Worm (Caenorhabditis elegans) whole organism, late embryonic: ENCODE results near the gene F13H6.5.

Source experiments
- C08G9.2 ChIP-seq: sonication (generic microtip); optimal IDR thresholded peaks from 2 replicates; lab custom pipeline; 2016; ENCODE audit warnings: mild to moderate bottlenecking, missing genetic modification characterization, moderate library complexity, missing compliant biosample characterization
- C38D4.7 ChIP-seq: fragments of 200-800 bp; sonication (Bioruptor generic); optimal IDR thresholded peaks from 2 replicates; lab custom pipeline; 2018; ENCODE audit warnings: mild to moderate bottlenecking, missing genetic modification characterization, moderate library complexity, missing compliant biosample characterization
- T23F11.4 ChIP-seq: fragments of 200-800 bp; sonication (Bioruptor generic); optimal IDR thresholded peaks from 2 replicates; lab custom pipeline; 2018; ENCODE audit warnings: mild to moderate bottlenecking, missing genetic modification characterization, missing compliant biosample characterization
- ahr-1 ChIP-seq: sonication (generic microtip); optimal IDR thresholded peaks from 2 replicates; lab custom pipeline; 2016; ENCODE audit warnings: missing genetic modification characterization, missing compliant biosample characterization
- ama-1 ChIP-seq: fragments of 150-350 bp; optimal IDR thresholded peaks from 2 replicates; lab custom pipeline; 2014
- ceh-14 ChIP-seq: sonication (generic microtip); optimal IDR thresholded peaks from 2 replicates; lab custom pipeline; 2016; ENCODE audit warnings: missing genotype, missing genetic modification characterization, missing compliant biosample characterization
- ceh-19 ChIP-seq: fragments of 200-800 bp; sonication (Bioruptor generic); optimal IDR thresholded peaks from 2 replicates; lab custom pipeline; 2018; ENCODE audit warnings: mild to moderate bottlenecking, missing genetic modification characterization, missing compliant biosample characterization
- ceh-2 ChIP-seq: sonication (generic microtip); optimal IDR thresholded peaks from 2 replicates; lab custom pipeline; 2016; ENCODE audit warnings: missing genotype, missing genetic modification characterization, missing compliant biosample characterization
- ceh-22 ChIP-seq: sonication (generic microtip); optimal IDR thresholded peaks from 2 replicates; lab custom pipeline; 2017; ENCODE audit warnings: missing biosample characterization, missing genetic modification characterization
- ceh-31 ChIP-seq: sonication (generic microtip); optimal IDR thresholded peaks from 2 replicates; lab custom pipeline; 2016; ENCODE audit warnings: missing genetic modification characterization, missing compliant biosample characterization
- ceh-6 ChIP-seq: fragments of 200-800 bp; sonication (Bioruptor generic); optimal IDR thresholded peaks from 2 replicates; lab custom pipeline; 2018; ENCODE audit warnings: mild to moderate bottlenecking, missing genetic modification characterization, missing compliant biosample characterization
- ceh-9 ChIP-seq: sonication (generic microtip); optimal IDR thresholded peaks from 2 replicates; lab custom pipeline; 2016; ENCODE audit warnings: mild to moderate bottlenecking, missing genetic modification characterization, inconsistent platforms, missing compliant biosample characterization
- che-1 ChIP-seq: sonication (generic microtip); optimal IDR thresholded peaks from 2 replicates; lab custom pipeline; 2016; ENCODE audit warnings: mild to moderate bottlenecking, missing genetic modification characterization, missing compliant biosample characterization
- ets-4 ChIP-seq: sonication (generic microtip); optimal IDR thresholded peaks from 2 replicates; lab custom pipeline; 2016; ENCODE audit warnings: missing genetic modification characterization, missing compliant biosample characterization
- fax-1 ChIP-seq: sonication (generic microtip); optimal IDR thresholded peaks from 2 replicates; lab custom pipeline; 2016; ENCODE audit warnings: missing genotype, missing genetic modification characterization, missing compliant biosample characterization
- fkh-10 ChIP-seq: fragments of 150-350 bp; optimal IDR thresholded peaks from 2 replicates; lab custom pipeline; 2014; ENCODE audit warnings: missing biosample characterization, missing genetic modification reagents, missing genetic modification characterization
- hlh-13 ChIP-seq: fragments of 200-800 bp; sonication (Bioruptor generic); optimal IDR thresholded peaks from 2 replicates; lab custom pipeline; 2018; ENCODE audit warnings: mild to moderate bottlenecking, missing genetic modification characterization, missing compliant biosample characterization
- hlh-15 ChIP-seq: sonication (generic microtip); optimal IDR thresholded peaks from 2 replicates; lab custom pipeline; 2016; ENCODE audit warnings: missing genetic modification characterization, missing compliant biosample characterization
- hlh-6 ChIP-seq: sonication (generic microtip); optimal IDR thresholded peaks from 2 replicates; lab custom pipeline; 2016; ENCODE audit warnings: missing genotype, missing genetic modification characterization, missing compliant biosample characterization
- hlh-8 ChIP-seq: sonication (generic microtip); optimal IDR thresholded peaks from 2 replicates; lab custom pipeline; 2016; ENCODE audit warnings: missing genotype, missing genetic modification characterization, missing compliant biosample characterization
- lim-6 ChIP-seq: sonication (generic microtip); optimal IDR thresholded peaks from 2 replicates; lab custom pipeline; 2016; ENCODE audit warnings: missing genetic modification characterization, missing compliant biosample characterization
- lin-11 ChIP-seq: fragments of 200-800 bp; sonication (Bioruptor generic); optimal IDR thresholded peaks from 2 replicates; lab custom pipeline; 2018; ENCODE audit warnings: mild to moderate bottlenecking, missing genetic modification characterization, missing compliant biosample characterization
- nfya-1 ChIP-seq: sonication (generic microtip); optimal IDR thresholded peaks from 2 replicates; lab custom pipeline; 2017; ENCODE audit warnings: missing genetic modification characterization, mild to moderate bottlenecking, missing compliant biosample characterization, antibody characterized with exemption, moderate library complexity
- nhr-232 ChIP-seq: sonication (generic microtip); optimal IDR thresholded peaks from 2 replicates; lab custom pipeline; 2016; ENCODE audit warnings: missing genetic modification characterization, missing compliant biosample characterization
- pax-1 ChIP-seq: fragments of 150-350 bp; optimal IDR thresholded peaks from 2 replicates; lab custom pipeline; 2014; ENCODE audit warnings: missing biosample characterization, missing genetic modification characterization
- pqm-1 ChIP-seq: sonication (generic microtip); optimal IDR thresholded peaks from 2 replicates; lab custom pipeline; 2016; ENCODE audit warnings: missing genetic modification characterization, missing compliant biosample characterization
- pros-1 ChIP-seq: fragments of 150-350 bp; optimal IDR thresholded peaks from 2 replicates; lab custom pipeline; 2014; ENCODE audit warnings: missing biosample characterization, missing genetic modification reagents, missing genetic modification characterization
- ref-2 ChIP-seq: sonication (generic microtip); optimal IDR thresholded peaks from 2 replicates; lab custom pipeline; 2016; ENCODE audit warnings: missing genetic modification characterization, missing compliant biosample characterization
- rnt-1 ChIP-seq: sonication (generic microtip); optimal IDR thresholded peaks from 2 replicates; lab custom pipeline; 2016; ENCODE audit warnings: missing genetic modification characterization, missing compliant biosample characterization
- sdc-2 ChIP-seq: sonication (generic microtip); optimal IDR thresholded peaks from 2 replicates; lab custom pipeline; 2016; ENCODE audit warnings: missing genotype, missing genetic modification characterization, missing compliant biosample characterization
- sox-2 ChIP-seq: fragments of 200-800 bp; sonication (Bioruptor generic); IDR thresholded peaks from 2 replicates; pipeline ENCODE4 v1.3.6; 2022; ENCODE audit warnings: missing genetic modification reagents, missing genetic modification characterization, missing compliant biosample characterization
- sox-4 ChIP-seq: sonication (generic microtip); optimal IDR thresholded peaks from 2 replicates; lab custom pipeline; 2017; ENCODE audit warnings: mild to moderate bottlenecking, missing genetic modification characterization, inconsistent platforms, missing compliant biosample characterization
- syd-9 ChIP-seq: sonication (generic microtip); optimal IDR thresholded peaks from 2 replicates; lab custom pipeline; 2016; ENCODE audit warnings: mild to moderate bottlenecking, missing genetic modification characterization, moderate library complexity, missing compliant biosample characterization
- tbx-2 ChIP-seq: sonication (generic microtip); optimal IDR thresholded peaks from 2 replicates; lab custom pipeline; 2016; ENCODE audit warnings: missing genetic modification characterization, missing compliant biosample characterization
- unc-42 ChIP-seq: sonication (generic microtip); optimal IDR thresholded peaks from 2 replicates; lab custom pipeline; 2016; ENCODE audit warnings: missing genotype, missing genetic modification characterization, missing compliant biosample characterization
- unc-55 ChIP-seq: sonication (generic microtip); optimal IDR thresholded peaks from 2 replicates; lab custom pipeline; 2017; ENCODE audit warnings: missing biosample characterization, missing genetic modification reagents, missing genetic modification characterization
- zip-5 ChIP-seq: sonication (generic microtip); optimal IDR thresholded peaks from 2 replicates; lab custom pipeline; 2016; ENCODE audit warnings: missing genetic modification characterization, missing compliant biosample characterization

F13H6.5 gene

DNA sequence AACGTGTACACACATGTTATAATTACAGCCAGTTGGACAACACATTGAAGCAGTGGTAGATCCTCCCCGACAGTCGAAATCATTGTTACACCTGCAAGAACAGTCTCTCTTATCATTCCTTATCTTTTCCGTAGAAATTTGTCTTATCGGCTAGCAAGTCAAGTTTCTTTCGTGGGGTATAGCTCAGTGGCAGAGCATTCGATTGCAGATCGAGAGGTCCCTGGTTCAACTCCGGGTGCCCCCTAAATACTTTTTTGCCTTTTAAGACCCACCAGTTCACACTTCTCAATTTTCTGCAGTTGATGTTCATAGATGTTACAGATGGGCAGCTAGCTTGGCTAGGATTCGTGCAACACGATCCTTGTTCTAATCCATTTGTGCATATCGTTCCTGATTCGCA, 39.5 kb downstream of the F13H6.5 start:
- TF ChIP-seq unc-42 (tag; lab: Kevin White, UChicago) (no peak), pax-1 (tag; lab: Kevin White, UChicago) (no peak), T23F11.4 (no peak), syd-9 (tag; lab: Kevin White, UChicago) (no peak), ceh-22 (no peak), C38D4.7 (GFP tag; lab: Kevin White, UChicago) (no peak), hlh-6 (tag; lab: Kevin White, UChicago) (no peak), ceh-19 (GFP tag; lab: Kevin White, UChicago) (no peak), ref-2 (tag; lab: Kevin White, UChicago) (no peak)

DNA sequence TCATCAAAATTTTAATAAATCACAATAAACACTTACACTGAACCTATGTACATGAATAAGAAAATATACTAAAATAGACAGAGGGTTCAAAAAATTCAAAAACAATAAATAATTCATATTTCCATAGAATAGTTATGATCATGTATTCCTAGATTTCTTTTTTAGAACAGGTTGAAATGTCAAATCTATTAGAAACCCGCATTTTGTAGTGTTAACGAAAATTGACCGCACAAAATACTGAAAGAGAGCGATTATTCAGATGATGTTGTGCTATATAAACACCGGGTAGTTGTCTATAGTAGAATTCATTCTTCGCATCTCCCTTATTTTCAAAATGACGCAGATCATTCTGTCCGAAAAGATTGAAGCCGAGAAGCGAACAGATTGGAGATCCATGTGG, 43.1 kb downstream of the F13H6.5 start, which contains the start of gene T28C12.1:
Gene T28C12.1, plus strand, starts transcription at position 301 of the 400 bp plus-strand sequence.
- TF ChIP-seq lim-6 (no peak), ama-1 (lab: Kevin White, UChicago) (no peak), fax-1 (no peak), pros-1 (tag; lab: Kevin White, UChicago) (no peak), sox-4 (tag; lab: Kevin White, UChicago) (no peak), pax-1 (tag; lab: Kevin White, UChicago) (no peak), sdc-2 (tag; lab: Kevin White, UChicago) (no peak), ahr-1 (tag; lab: Kevin White, UChicago) (no peak), nfya-1 (no peak), pqm-1 (tag; lab: Kevin White, UChicago) (no peak), unc-42 (tag; lab: Kevin White, UChicago) (no peak), fkh-10 (GFP tag; lab: Kevin White, UChicago) (no peak), hlh-15 (no peak), ets-4 (tag; lab: Kevin White, UChicago) (no peak)

DNA sequence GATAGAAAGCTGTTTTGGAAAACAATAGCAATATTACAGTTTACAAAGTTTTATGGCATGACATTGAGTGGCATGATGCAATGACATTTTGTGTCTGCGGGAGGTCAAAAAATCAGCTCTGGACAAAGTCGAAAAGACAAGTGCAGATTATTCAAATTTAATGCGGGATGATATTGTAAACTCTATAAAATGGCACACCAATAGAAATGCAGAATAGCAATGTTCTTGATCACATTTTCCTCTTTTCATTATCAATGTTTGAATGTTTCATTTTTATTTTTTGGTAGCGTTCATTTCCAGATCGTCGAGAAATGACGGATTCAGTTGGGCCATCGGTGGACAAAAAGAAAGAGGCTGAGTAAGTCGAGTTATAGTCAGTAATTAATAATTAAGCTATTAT, 45.8 kb downstream of the F13H6.5 start, which contains the start of gene T28C12.2:
Gene T28C12.2, plus strand, starts transcription at position 301 of the 400 bp plus-strand sequence.
- no peak for TF ChIP-seq ceh-9
- TF ChIP-seq rnt-1 (tag; lab: Kevin White, UChicago), result no peak
- no peak for TF ChIP-seq hlh-6 (tag; lab: Kevin White, UChicago)
- TF ChIP-seq C08G9.2 (tag; lab: Kevin White, UChicago), result no peak
- TF ChIP-seq ref-2 (tag; lab: Kevin White, UChicago), result no peak
- no peak for TF ChIP-seq zip-5 (tag; lab: Kevin White, UChicago)
- TF ChIP-seq ahr-1 (tag; lab: Kevin White, UChicago), result no peak
- TF ChIP-seq unc-55, result no peak

DNA sequence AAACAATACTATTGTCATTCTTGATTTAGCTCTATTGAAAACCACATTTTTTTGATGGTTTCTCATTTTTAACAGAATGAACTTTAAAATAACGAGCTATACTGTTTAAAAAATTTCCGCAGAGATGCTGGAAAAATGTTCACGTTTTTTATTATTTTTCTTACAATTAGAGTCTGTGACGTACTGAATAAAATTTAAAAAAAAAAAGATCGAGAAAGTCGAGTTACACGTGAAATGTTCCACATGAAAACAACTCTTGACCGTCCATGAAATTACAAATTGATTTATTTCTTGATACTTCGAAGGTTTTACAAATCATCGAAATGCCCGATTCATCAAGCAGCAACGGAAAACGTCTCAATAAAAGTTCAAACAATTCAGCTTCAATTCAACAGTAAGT, 47.8 kb downstream of the F13H6.5 start, which contains the start of gene fbxa-202:
Gene fbxa-202, plus strand, starts transcription at position 301 of the 400 bp plus-strand sequence.
- no peak for TF ChIP-seq ets-4 (tag; lab: Kevin White, UChicago)
- no peak for TF ChIP-seq hlh-13 (GFP tag; lab: Kevin White, UChicago)
- no peak for TF ChIP-seq ref-2 (tag; lab: Kevin White, UChicago)
- no peak for TF ChIP-seq pros-1 (tag; lab: Kevin White, UChicago)
- no peak for TF ChIP-seq lin-11 (tag; lab: Kevin White, UChicago)
- no peak for TF ChIP-seq nhr-232 (tag; lab: Kevin White, UChicago)
- TF ChIP-seq pax-1 (tag; lab: Kevin White, UChicago), result no peak
- no peak for TF ChIP-seq ceh-14
- TF ChIP-seq ceh-6 (GFP tag; lab: Kevin White, UChicago), result no peak
- TF ChIP-seq ceh-31 (tag; lab: Kevin White, UChicago), result no peak
- no peak for TF ChIP-seq hlh-8 (tag; lab: Kevin White, UChicago)
- no peak for TF ChIP-seq nfya-1
- TF ChIP-seq tbx-2, result no peak
- no peak for TF ChIP-seq ceh-2

DNA sequence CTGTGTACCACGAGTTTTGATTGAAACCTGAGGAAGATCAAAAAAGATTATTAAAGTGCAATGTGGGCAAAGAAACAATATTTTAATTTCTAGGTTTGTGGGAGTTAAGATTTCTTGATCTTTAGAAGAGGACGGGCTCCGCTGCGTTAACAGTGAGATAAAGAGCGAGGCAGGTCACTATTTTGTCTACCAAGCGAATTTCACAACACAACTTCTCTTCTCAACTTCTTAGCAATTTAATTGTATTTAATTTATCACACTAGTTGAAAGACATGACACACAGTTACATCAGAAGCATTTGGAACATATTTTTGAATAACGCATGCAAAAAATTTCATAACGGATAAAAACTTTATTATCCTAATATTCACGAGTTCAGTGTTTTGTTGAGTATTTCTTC, 48.4 kb downstream of the F13H6.5 start:
- no peak for TF ChIP-seq unc-42 (tag; lab: Kevin White, UChicago)
- TF ChIP-seq C08G9.2 (tag; lab: Kevin White, UChicago), result no peak
- TF ChIP-seq fax-1, result no peak
- no peak for TF ChIP-seq ceh-6 (GFP tag; lab: Kevin White, UChicago)
- no peak for TF ChIP-seq che-1 (tag; lab: Kevin White, UChicago)
- no peak for TF ChIP-seq sox-2 (GFP tag; lab: Robert Waterston, UW)
- no peak for TF ChIP-seq ahr-1 (tag; lab: Kevin White, UChicago)
